Fruit fly (Drosophila melanogaster): ENCODE results near the gene rau.

rau gene

dm6 chr2L:5904585-5904984, 25.3 kb upstream of the rau start, which contains the start of gene CG9021 (continued):
- TF ChIP-seq dmrt93B (GFP tag; optimal IDR thresholded peaks at IDR 0.05) (peak; percentile 49), Abd-B (GFP tag; optimal IDR thresholded peaks at IDR 0.05) (no peak), GATAd (GFP tag; optimal IDR thresholded peaks at IDR 0.05) (peak; percentile 27), Hr83 (GFP tag; optimal IDR thresholded peaks at IDR 0.05; ENCODE audit: poor library complexity, severe bottlenecking) (peak; percentile 91), Jra (GFP tag; optimal IDR thresholded peaks at IDR 0.05) (peak; percentile 51), psq (GFP tag; optimal IDR thresholded peaks at IDR 0.05) (peak; percentile 48), Rel (GFP tag; optimal IDR thresholded peaks at IDR 0.05) (no peak), Rel (tag; optimal IDR thresholded peaks at IDR 0.05) (no peak), HLH106 (tag; optimal IDR thresholded peaks at IDR 0.05) (peak; percentile 32), foxo (GFP tag; optimal IDR thresholded peaks at IDR 0.05) (peak in 1 of 2 experiments; percentile 52), tai (GFP tag; optimal IDR thresholded peaks at IDR 0.05) (peak; percentile 87), usp (GFP tag; optimal IDR thresholded peaks at IDR 0.05) (no peak), fru (GFP tag; optimal IDR thresholded peaks at IDR 0.05) (peak; percentile 30), Myc (optimal IDR thresholded peaks at IDR 0.05) (no peak)

dm6 chr2L:5902898-5903297, 23.6 kb upstream of the rau start:
- TF ChIP-seq GATAd (GFP tag; optimal IDR thresholded peaks at IDR 0.05) (no peak), CG9705 (GFP tag; optimal IDR thresholded peaks at IDR 0.05) (no peak), jim (GFP tag; optimal IDR thresholded peaks at IDR 0.05) (no peak)

- no peak for TF ChIP-seq sv (GFP tag; optimal IDR thresholded peaks at IDR 0.05)
- TF ChIP-seq Abd-B (GFP tag; optimal IDR thresholded peaks at IDR 0.05): no peak
- TF ChIP-seq CG9705 (GFP tag; optimal IDR thresholded peaks at IDR 0.05): no peak
- no peak for TF ChIP-seq brk (GFP tag; optimal IDR thresholded peaks at IDR 0.05)
- no peak for TF ChIP-seq Mio (GFP tag; optimal IDR thresholded peaks at IDR 0.05)
- TF ChIP-seq dmrt93B (GFP tag; optimal IDR thresholded peaks at IDR 0.05): no peak
- TF ChIP-seq N (GFP tag; optimal IDR thresholded peaks at IDR 0.05): no peak
- TF ChIP-seq pan (optimal IDR thresholded peaks at IDR 0.05): no peak
Measured at dm6 chr2L:5901553-5901952, 22.3 kb upstream of the rau start.

dm6 chr2L:5899170-5899708, 19.9 kb upstream of the rau start:
- TF ChIP-seq CG9705 (GFP tag; optimal IDR thresholded peaks at IDR 0.05): no peak

- TF ChIP-seq fru (GFP tag; optimal IDR thresholded peaks at IDR 0.05): no peak
- no peak for TF ChIP-seq Dfd (GFP tag; optimal IDR thresholded peaks at IDR 0.05)
- TF ChIP-seq Hr83 (GFP tag; optimal IDR thresholded peaks at IDR 0.05; ENCODE audit: poor library complexity, severe bottlenecking): no peak
- TF ChIP-seq h (GFP tag; optimal IDR thresholded peaks at IDR 0.05): no peak
- TF ChIP-seq N (GFP tag; optimal IDR thresholded peaks at IDR 0.05): no peak
Measured at dm6 chr2L:5894533-5894932, 15.2 kb upstream of the rau start.

dm6 chr2L:5893796-5894195, 14.5 kb upstream of the rau start, which contains the start of gene Acp26Aa:
Gene Acp26Aa (minus strand): TSS chr2L:5893896.
- TF ChIP-seq GATAd (GFP tag; optimal IDR thresholded peaks at IDR 0.05): no peak
- TF ChIP-seq pan (optimal IDR thresholded peaks at IDR 0.05): no peak
- TF ChIP-seq Jra (GFP tag; optimal IDR thresholded peaks at IDR 0.05): no peak
- no peak for TF ChIP-seq br (GFP tag; optimal IDR thresholded peaks at IDR 0.05)
- TF ChIP-seq psq (GFP tag; optimal IDR thresholded peaks at IDR 0.05): no peak
- no peak for TF ChIP-seq N (GFP tag; optimal IDR thresholded peaks at IDR 0.05)
- no peak for TF ChIP-seq Abd-B (GFP tag; optimal IDR thresholded peaks at IDR 0.05)
- TF ChIP-seq OdsH (GFP tag; optimal IDR thresholded peaks at IDR 0.05): no peak

- TF ChIP-seq Dfd (GFP tag; optimal IDR thresholded peaks at IDR 0.05) (no peak), h (GFP tag; optimal IDR thresholded peaks at IDR 0.05) (no peak), brk (GFP tag; optimal IDR thresholded peaks at IDR 0.05) (no peak), Hnf4 (GFP tag; optimal IDR thresholded peaks at IDR 0.05) (no peak), Jra (GFP tag; optimal IDR thresholded peaks at IDR 0.05) (no peak), CrebA (GFP tag; optimal IDR thresholded peaks at IDR 0.05; ENCODE audit: borderline replicate concordance) (no peak), N (GFP tag; optimal IDR thresholded peaks at IDR 0.05) (no peak), CG32264 (GFP tag; optimal IDR thresholded peaks at IDR 0.05) (no peak), dsf (GFP tag; optimal IDR thresholded peaks at IDR 0.05; ENCODE audit: borderline replicate concordance) (no peak), Rel (GFP tag; optimal IDR thresholded peaks at IDR 0.05) (no peak), Rel (tag; optimal IDR thresholded peaks at IDR 0.05) (no peak), usp (GFP tag; optimal IDR thresholded peaks at IDR 0.05) (no peak), GATAd (GFP tag; optimal IDR thresholded peaks at IDR 0.05) (no peak), sage (GFP tag; optimal IDR thresholded peaks at IDR 0.05) (no peak), dmrt93B (GFP tag; optimal IDR thresholded peaks at IDR 0.05) (no peak), Sp1 (GFP tag; optimal IDR thresholded peaks at IDR 0.05) (no peak), Hr83 (GFP tag; optimal IDR thresholded peaks at IDR 0.05; ENCODE audit: poor library complexity, severe bottlenecking) (no peak), foxo (GFP tag; optimal IDR thresholded peaks at IDR 0.05) (no peak), OdsH (GFP tag; optimal IDR thresholded peaks at IDR 0.05) (no peak), Abd-B (GFP tag; optimal IDR thresholded peaks at IDR 0.05) (no peak), jim (GFP tag; optimal IDR thresholded peaks at IDR 0.05) (no peak)
Measured at dm6 chr2L:5892762-5893161, 13.5 kb upstream of the rau start, which contains the start of gene Acp26Ab. Gene Acp26Ab (minus strand): TSS chr2L:5892862.

Data from whole organism, wandering third instar larva.